Fruit fly (Drosophila melanogaster) whole organism, embryonic: ENCODE results near the gene aph-1.

Experiments used
- Adf1 ChIP-seq: fragments of 200-800 bp; sonication (Bioruptor generic); IDR thresholded peaks from 2 replicates; pipeline ENCODE4 v1.3.6; 2022; ENCODE audit warnings: missing biosample characterization, missing genetic modification characterization
- Antp ChIP-seq: fragments of 200-800 bp; sonication (Bioruptor generic); optimal IDR thresholded peaks from 3 replicates; lab custom pipeline; 2016; ENCODE audit warnings: missing biosample characterization, missing genetic modification characterization
- Bgb ChIP-seq: fragments of 200-800 bp; sonication (Bioruptor generic); IDR thresholded peaks from 2 replicates; pipeline ENCODE4 v1.3.6; 2022; ENCODE audit warnings: missing biosample characterization, missing genetic modification characterization; ENCODE audit not compliant: partially characterized antibody
- CG10462 ChIP-seq: fragments of 200-800 bp; sonication (Bioruptor generic); optimal IDR thresholded peaks from 2 replicates; lab custom pipeline; 2016; ENCODE audit warnings: missing biosample characterization, missing genetic modification characterization
- CG10565 ChIP-seq: fragments of 200-800 bp; sonication (Bioruptor generic); optimal IDR thresholded peaks from 3 replicates; lab custom pipeline; 2016; ENCODE audit warnings: missing biosample characterization, mild to moderate bottlenecking, missing genetic modification characterization
- CG12659 ChIP-seq: fragments of 200-800 bp; sonication (Bioruptor generic); optimal IDR thresholded peaks from 3 replicates; lab custom pipeline; 2017; ENCODE audit warnings: mild to moderate bottlenecking, missing biosample characterization, missing genetic modification reagents, missing genetic modification characterization
- CG12744 ChIP-seq: fragments of 200-800 bp; sonication (Bioruptor generic); optimal IDR thresholded peaks from 2 replicates; lab custom pipeline; 2016; ENCODE audit warnings: missing biosample characterization, missing genetic modification characterization
- CG15514 ChIP-seq: fragments of 200-800 bp; sonication (Bioruptor generic); optimal IDR thresholded peaks from 3 replicates; lab custom pipeline; 2017; ENCODE audit warnings: missing biosample characterization, missing genetic modification characterization, mild to moderate bottlenecking, moderate library complexity, missing genetic modification reagents
- CG1603 ChIP-seq: fragments of 200-800 bp; sonication (Bioruptor generic); optimal IDR thresholded peaks from 2 replicates; lab custom pipeline; 2019; ENCODE audit warnings: missing biosample characterization, mild to moderate bottlenecking, missing genetic modification characterization, moderate library complexity
- CG1792 ChIP-seq: fragments of 200-800 bp; sonication (Bioruptor generic); optimal IDR thresholded peaks from 2 replicates; lab custom pipeline; 2016; ENCODE audit warnings: missing biosample characterization, missing genetic modification characterization
- CG1832 ChIP-seq: fragments of 200-800 bp; sonication (Bioruptor generic); optimal IDR thresholded peaks from 2 replicates; lab custom pipeline; 2017; ENCODE audit warnings: missing biosample characterization, mild to moderate bottlenecking, missing genetic modification characterization, inconsistent platforms
- CG18764 ChIP-seq: fragments of 200-800 bp; sonication (Bioruptor generic); optimal IDR thresholded peaks from 3 replicates; lab custom pipeline; 2016; ENCODE audit warnings: missing biosample characterization, missing genetic modification characterization
- CG30403 ChIP-seq: fragments of 200-800 bp; sonication (Bioruptor generic); optimal IDR thresholded peaks from 3 replicates; lab custom pipeline; 2016; ENCODE audit warnings: missing biosample characterization, missing genetic modification characterization
- CG30431 ChIP-seq: fragments of 200-800 bp; sonication (Bioruptor generic); optimal IDR thresholded peaks from 2 replicates; lab custom pipeline; 2017; ENCODE audit warnings: missing biosample characterization, missing genetic modification characterization
- CG31441 ChIP-seq: fragments of 200-800 bp; sonication (Bioruptor generic); IDR thresholded peaks from 2 replicates; pipeline ENCODE4 v1.3.6; 2022; ENCODE audit warnings: missing biosample characterization, missing genetic modification characterization
- CG3163 ChIP-seq: fragments of 200-800 bp; sonication (Bioruptor generic); optimal IDR thresholded peaks from 3 replicates; lab custom pipeline; 2016; ENCODE audit warnings: missing biosample characterization, missing genetic modification characterization
- CG32767 ChIP-seq: fragments of 200-800 bp; sonication (Bioruptor generic); IDR thresholded peaks from 2 replicates; pipeline ENCODE4 v1.3.6; 2022; ENCODE audit warnings: missing biosample characterization, missing genetic modification characterization
- CG3847 ChIP-seq: fragments of 200-800 bp; sonication (Bioruptor generic); IDR thresholded peaks from 2 replicates; pipeline ENCODE4 v1.3.6; 2022; ENCODE audit warnings: missing biosample characterization, missing genetic modification characterization
- CG7928 ChIP-seq: fragments of 200-800 bp; sonication (Bioruptor generic); optimal IDR thresholded peaks from 2 replicates; lab custom pipeline; 2017; ENCODE audit warnings: missing biosample characterization, mild to moderate bottlenecking, missing genetic modification characterization
- CG7987 ChIP-seq: fragments of 200-800 bp; sonication (Bioruptor generic); optimal IDR thresholded peaks from 2 replicates; lab custom pipeline; 2018; ENCODE audit warnings: missing biosample characterization, mild to moderate bottlenecking, missing genetic modification characterization, moderate library complexity
- CG9727 ChIP-seq: fragments of 200-800 bp; sonication (Bioruptor generic); optimal IDR thresholded peaks from 3 replicates; lab custom pipeline; 2017; ENCODE audit warnings: missing biosample characterization, mild to moderate bottlenecking, missing genetic modification characterization
- Camta ChIP-seq: fragments of 200-800 bp; sonication (Bioruptor generic); optimal IDR thresholded peaks from 2 replicates; lab custom pipeline; 2016; ENCODE audit warnings: missing biosample characterization, missing genetic modification characterization
- D ChIP-seq, 2 experiments: fragments of 200-800 bp in 1 of 2; fragments of >200 bp in 1 of 2; sonication (Bioruptor generic) in 1 of 2; optimal IDR thresholded peaks; 2 replicates in 1 of 2; 3 replicates in 1 of 2; lab custom pipeline; 2017; ENCODE audit warnings: mild to moderate bottlenecking in 1 of 2, missing biosample characterization in 1 of 2, missing genetic modification characterization in 1 of 2, missing genetic modification reagents in 1 of 2
- Dbx ChIP-seq: fragments of 200-800 bp; sonication (Bioruptor generic); IDR thresholded peaks from 3 replicates; pipeline ENCODE4 v1.3.6; 2022; ENCODE audit warnings: missing biosample characterization, missing genetic modification characterization
- ERR ChIP-seq: fragments of 200-800 bp; sonication (Bioruptor generic); optimal IDR thresholded peaks from 2 replicates; lab custom pipeline; 2016; ENCODE audit warnings: missing biosample characterization, missing genetic modification characterization
- Fer3 ChIP-seq: fragments of 200-800 bp; sonication (Bioruptor generic); optimal IDR thresholded peaks from 2 replicates; lab custom pipeline; 2018; ENCODE audit warnings: missing biosample characterization, mild to moderate bottlenecking, missing genetic modification characterization, moderate library complexity
- HHEX ChIP-seq: fragments of 200-800 bp; sonication (Bioruptor generic); optimal IDR thresholded peaks from 3 replicates; lab custom pipeline; 2017; ENCODE audit warnings: missing biosample characterization, mild to moderate bottlenecking, missing genetic modification characterization, missing genetic modification reagents
- MESR4 ChIP-seq: fragments of 200-800 bp; sonication (Bioruptor generic); optimal IDR thresholded peaks from 2 replicates; lab custom pipeline; 2018; ENCODE audit warnings: missing biosample characterization, mild to moderate bottlenecking, missing genetic modification characterization, moderate library complexity
- Med ChIP-seq: fragments of 200-800 bp; sonication (Bioruptor generic); peaks from one replicate; lab custom pipeline; 2016; ENCODE audit warnings: missing biosample characterization, missing genetic modification characterization, mild to moderate bottlenecking, inconsistent platforms, moderate library complexity
- PHDP ChIP-seq: fragments of 200-800 bp; sonication (Bioruptor generic); optimal IDR thresholded peaks from 3 replicates; lab custom pipeline; 2018; ENCODE audit warnings: missing biosample characterization, mild to moderate bottlenecking, missing genetic modification characterization, moderate library complexity
- Ssrp ChIP-seq: fragments of 200-800 bp; sonication (Bioruptor generic); optimal IDR thresholded peaks from 2 replicates; lab custom pipeline; 2018; ENCODE audit warnings: missing biosample characterization, mild to moderate bottlenecking, missing genetic modification characterization, moderate library complexity
- ara ChIP-seq: fragments of 200-800 bp; sonication (Bioruptor generic); IDR thresholded peaks from 2 replicates; pipeline ENCODE4 v1.3.6; 2022; ENCODE audit warnings: missing biosample characterization, missing genetic modification characterization
- az2 ChIP-seq: fragments of 200-800 bp; sonication (Bioruptor generic); optimal IDR thresholded peaks from 3 replicates; lab custom pipeline; 2016; ENCODE audit warnings: missing biosample characterization, missing genetic modification characterization
- chinmo ChIP-seq: fragments of 200-800 bp; sonication (Bioruptor generic); IDR thresholded peaks from 4 replicates; pipeline ENCODE4 v1.3.6; 2022; ENCODE audit warnings: missing biosample characterization, missing genetic modification characterization; ENCODE audit not compliant: partially characterized antibody
- dysf ChIP-seq: fragments of 200-800 bp; sonication (Bioruptor generic); IDR thresholded peaks from 3 replicates; pipeline ENCODE4 v1.3.6; 2022; ENCODE audit warnings: missing biosample characterization, missing genetic modification characterization
- hkb ChIP-seq, 2 experiments: fragments of 200-800 bp in 1 of 2; fragments of >200 bp in 1 of 2; sonication (Bioruptor generic) in 1 of 2; IDR thresholded peaks in 1 of 2; optimal IDR thresholded peaks in 1 of 2; 2 replicates each; pipeline versions ENCODE4 v1.3.6 to Lab custom; 2017 to 2022; ENCODE audit warnings: missing biosample characterization in 1 of 2, missing genetic modification characterization in 1 of 2
- insv ChIP-seq, 2 experiments: fragments of 200-800 bp; sonication (Bioruptor generic); optimal IDR thresholded peaks; 3 replicates each; lab custom pipeline; 2016 to 2018; ENCODE audit warnings: missing biosample characterization in 2 of 2, missing genetic modification characterization in 2 of 2
- inv ChIP-seq: fragments of 200-800 bp; sonication (Bioruptor generic); IDR thresholded peaks from 2 replicates; pipeline ENCODE4 v1.3.6; 2022; ENCODE audit warnings: missing biosample characterization, missing genetic modification characterization; ENCODE audit not compliant: partially characterized antibody
- lbe ChIP-seq: fragments of 200-800 bp; sonication (Bioruptor generic); optimal IDR thresholded peaks from 2 replicates; lab custom pipeline; 2016; ENCODE audit warnings: missing biosample characterization, mild to moderate bottlenecking, missing genetic modification characterization
- nerfin-1 ChIP-seq: fragments of 200-800 bp; sonication (Bioruptor generic); optimal IDR thresholded peaks from 3 replicates; lab custom pipeline; 2019; ENCODE audit warnings: missing biosample characterization, mild to moderate bottlenecking, missing genetic modification characterization, moderate library complexity
- onecut ChIP-seq: fragments of 200-800 bp; sonication (Bioruptor generic); IDR thresholded peaks from 2 replicates; pipeline ENCODE4 v1.3.6; 2022; ENCODE audit warnings: missing biosample characterization, missing genetic modification characterization
- ro ChIP-seq: fragments of 200-800 bp; sonication (Bioruptor generic); IDR thresholded peaks from 2 replicates; pipeline ENCODE4 v1.3.6; 2022; ENCODE audit warnings: missing biosample characterization, missing genetic modification characterization
- sens ChIP-seq: fragments of 200-800 bp; sonication (Bioruptor generic); peaks from one replicate; lab custom pipeline; 2016; ENCODE audit warnings: missing biosample characterization, missing genetic modification characterization
- shn ChIP-seq: fragments of 200-800 bp; sonication (Bioruptor generic); optimal IDR thresholded peaks from 3 replicates; lab custom pipeline; 2016; ENCODE audit warnings: missing biosample characterization, missing genetic modification characterization
- sisA ChIP-seq: fragments of 200-800 bp; sonication (Bioruptor generic); IDR thresholded peaks from 2 replicates; pipeline ENCODE4 v1.3.6; 2022; ENCODE audit warnings: missing biosample characterization, missing genetic modification characterization
- sr ChIP-seq: fragments of 200-800 bp; sonication (Bioruptor generic); IDR thresholded peaks from 3 replicates; pipeline ENCODE4 v1.3.6; 2022; ENCODE audit warnings: missing biosample characterization, missing genetic modification characterization
- trem ChIP-seq: fragments of 200-800 bp; optimal IDR thresholded peaks from 3 replicates; lab custom pipeline; 2019; ENCODE audit warnings: missing biosample characterization, mild to moderate bottlenecking, missing genetic modification characterization, moderate library complexity

The aph-1 gene

dm6 chr2L:2735539-2735938 lies 30.5 kb upstream of the aph-1 start:
- TF ChIP-seq chinmo (GFP tag; lab: Robert Waterston, UW), result peak; percentile 63; the same call in 1 of the 4 replicates
- TF ChIP-seq sens (GFP tag; lab: Kevin White, UChicago), result peak; percentile 40
- TF ChIP-seq Dbx (GFP tag; lab: Robert Waterston, UW), result 0 out of 3 replicates have a peak, but pooled peaks have one; percentile 6
- TF ChIP-seq Adf1 (GFP tag; lab: Robert Waterston, UW), result peak; percentile 87
- TF ChIP-seq dysf (GFP tag; lab: Robert Waterston, UW), result peak; percentile 11; the same call in 1 of the 3 replicates
- TF ChIP-seq shn (GFP tag; lab: Kevin White, UChicago), result no peak

dm6 chr2L:2737561-2737960 lies 28.5 kb upstream of the aph-1 start:
- no peak for TF ChIP-seq Bgb
- no peak for TF ChIP-seq dysf (GFP tag; lab: Robert Waterston, UW)
- no peak for TF ChIP-seq sr (GFP tag; lab: Robert Waterston, UW)
- no peak for TF ChIP-seq inv (GFP tag; lab: Robert Waterston, UW)
- no peak for TF ChIP-seq D (optimal IDR thresholded peaks at IDR 0.05; lab: Kevin White, UChicago)
- no peak for TF ChIP-seq D (GFP tag; optimal IDR thresholded peaks at IDR 0.05; lab: Kevin White, UChicago)
- no peak for TF ChIP-seq CG10462
- TF ChIP-seq CG15514, result no peak
- TF ChIP-seq, all 482 proteins: peak for 0

- TF ChIP-seq CG30403 (no peak), CG12744 (GFP tag; lab: Kevin White, UChicago) (no peak), CG1792 (GFP tag; lab: Kevin White, UChicago) (no peak), Fer3 (no peak), Camta (no peak), ara (GFP tag; lab: Robert Waterston, UW) (no peak), CG18764 (no peak), CG30431 (GFP tag; lab: Kevin White, UChicago) (no peak), sisA (GFP tag; lab: Robert Waterston, UW) (no peak), CG7987 (peak; percentile 24), chinmo (GFP tag; lab: Robert Waterston, UW) (peak; percentile 69; the same call in 2 of the 4 replicates), ERR (GFP tag; lab: Kevin White, UChicago) (peak; percentile 3), trem (tag; lab: Kevin White, UChicago) (peak; percentile 86), lbe (GFP tag; lab: Kevin White, UChicago) (peak; percentile 50), HHEX (no peak), CG32767 (no peak), CG1832 (GFP tag; lab: Kevin White, UChicago) (no peak), CG1603 (tag; lab: Kevin White, UChicago) (peak; percentile 77), MESR4 (GFP tag; lab: Kevin White, UChicago) (peak; percentile 61), insv (GFP tag; optimal IDR thresholded peaks at IDR 0.05; lab: Kevin White, UChicago) (peak in 1 of 2 experiments; percentile 44), CG7928 (peak; percentile 21), CG10565 (GFP tag; lab: Kevin White, UChicago) (no peak), Antp (GFP tag; lab: Kevin White, UChicago) (no peak), nerfin-1 (tag; lab: Kevin White, UChicago) (peak; percentile 99), CG3163 (no peak), PHDP (no peak), hkb (optimal IDR thresholded peaks at IDR 0.05; lab: Kevin White, UChicago) (no peak), hkb (GFP tag; IDR thresholded peaks at IDR 0.05; lab: Robert Waterston, UW) (0 out of 2 replicates have a peak, but pooled peaks have one; percentile 25), az2 (GFP tag; lab: Kevin White, UChicago) (no peak), CG31441 (GFP tag; lab: Robert Waterston, UW) (no peak), Ssrp (tag; lab: Kevin White, UChicago) (no peak), CG3847 (GFP tag; lab: Robert Waterston, UW) (peak; percentile 74), ro (no peak), Med (GFP tag; lab: Kevin White, UChicago) (peak; percentile 58), CG9727 (GFP tag; lab: Kevin White, UChicago) (no peak), onecut (GFP tag; lab: Robert Waterston, UW) (no peak), CG12659 (GFP tag; lab: Kevin White, UChicago) (peak; percentile 36)
Measured at dm6 chr2L:2739820-2740230, 26.2 kb upstream of the aph-1 start, which contains the start of gene Hrs. Hrs (plus strand) TSS chr2L:2739986.
